Worm (Caenorhabditis elegans): Measurements from ENCODE around the gene lrx-1.

ce11 chrV:12295520-12295919, 43.1 kb downstream of the lrx-1 start:
- TF ChIP-seq pat-9 (tag; optimal IDR thresholded peaks at IDR 0.05) (no peak), pqm-1 (tag; optimal IDR thresholded peaks at IDR 0.05) (no peak), gmeb-2 (tag; optimal IDR thresholded peaks at IDR 0.05) (no peak), zip-5 (tag; optimal IDR thresholded peaks at IDR 0.05) (no peak), pros-1 (tag; optimal IDR thresholded peaks at IDR 0.05) (no peak), nhr-11 (tag; optimal IDR thresholded peaks at IDR 0.05) (no peak), syd-9 (tag; optimal IDR thresholded peaks at IDR 0.05) (no peak)
